Fruit fly (Drosophila melanogaster) whole organism, pupa: ENCODE results near the gene CG17010.

ENCODE experiments used
- CG10348 ChIP-seq: fragments of 200-800 bp; sonication (Bioruptor generic); IDR thresholded peaks from 2 replicates; pipeline ENCODE4 v1.3.6; 2022; ENCODE audit warnings: missing biosample characterization, missing genetic modification characterization
- CG13204 ChIP-seq: fragments of 200-800 bp; sonication (Bioruptor generic); optimal IDR thresholded peaks from 2 replicates; lab custom pipeline; 2018; ENCODE audit warnings: missing biosample characterization, mild to moderate bottlenecking, missing genetic modification characterization, moderate library complexity
- CG15710 ChIP-seq: fragments of 200-800 bp; sonication (Bioruptor generic); optimal IDR thresholded peaks from 2 replicates; lab custom pipeline; 2018; ENCODE audit warnings: missing biosample characterization, mild to moderate bottlenecking, missing genetic modification characterization, moderate library complexity
- CG34367 ChIP-seq: fragments of 200-800 bp; sonication (Bioruptor generic); optimal IDR thresholded peaks from 2 replicates; lab custom pipeline; 2018; ENCODE audit warnings: missing biosample characterization, mild to moderate bottlenecking, missing genetic modification characterization
- CG4496 ChIP-seq: fragments of 200-800 bp; sonication (Bioruptor generic); IDR thresholded peaks from 3 replicates; pipeline ENCODE4 v1.3.6; 2022; ENCODE audit warnings: missing biosample characterization, missing genetic modification characterization
- CG8159 ChIP-seq: fragments of 200-800 bp; sonication (Bioruptor generic); optimal IDR thresholded peaks from 3 replicates; lab custom pipeline; 2018; ENCODE audit warnings: missing biosample characterization, mild to moderate bottlenecking, missing genetic modification characterization, moderate library complexity
- CG8301 ChIP-seq: fragments of 200-800 bp; sonication (Bioruptor generic); optimal IDR thresholded peaks from 2 replicates; lab custom pipeline; 2018; ENCODE audit warnings: missing biosample characterization, mild to moderate bottlenecking, missing genetic modification characterization
- EcR ChIP-seq: fragments of 200-800 bp; sonication (Bioruptor generic); optimal IDR thresholded peaks from 3 replicates; lab custom pipeline; 2019; ENCODE audit warnings: missing biosample characterization, missing genetic modification characterization, mild to moderate bottlenecking, moderate library complexity, missing genetic modification reagents
- Pif1B ChIP-seq: fragments of 200-800 bp; sonication (Bioruptor generic); optimal IDR thresholded peaks from 3 replicates; lab custom pipeline; 2016; ENCODE audit warnings: missing biosample characterization, missing genetic modification characterization
- fd96Ca ChIP-seq: fragments of 200-800 bp; sonication (Bioruptor generic); IDR thresholded peaks from 3 replicates; pipeline ENCODE4 v1.3.6; 2022; ENCODE audit warnings: missing biosample characterization, missing genetic modification characterization
- rn ChIP-seq: fragments of 200-800 bp; sonication (Bioruptor generic); IDR thresholded peaks from 2 replicates; pipeline ENCODE4 v1.3.6; 2022; ENCODE audit warnings: missing biosample characterization, missing genetic modification characterization

DNA sequence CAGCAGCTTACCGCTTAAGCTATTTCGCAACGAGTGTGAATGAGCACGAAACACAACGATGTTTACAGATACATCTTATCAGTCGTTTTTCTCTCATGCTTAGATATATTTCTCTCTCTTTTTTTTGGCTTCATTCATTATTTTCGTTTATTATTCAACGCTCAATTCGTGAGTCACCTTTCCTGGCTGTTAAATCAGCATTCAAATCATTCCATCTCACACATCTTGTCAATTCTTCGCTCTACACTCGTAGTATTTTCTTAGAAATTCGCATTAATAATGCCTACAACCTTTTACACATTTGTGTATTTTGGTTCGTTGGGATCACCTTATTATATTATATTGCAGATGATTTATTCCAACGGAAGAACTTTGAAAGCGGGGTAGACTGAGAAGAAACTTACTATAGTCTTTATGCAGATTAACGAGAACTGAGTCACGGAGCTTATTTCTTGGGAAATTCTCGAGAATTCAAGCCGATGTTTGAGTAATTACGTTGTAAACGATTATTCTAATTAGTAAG, 48.4 kb downstream of the CG17010 start:
- no peak for TF ChIP-seq CG34367 (tag; lab: Kevin White, UChicago)
- no peak for TF ChIP-seq Pif1B (GFP tag; lab: Kevin White, UChicago)
- no peak for TF ChIP-seq CG15710 (tag; lab: Kevin White, UChicago)
- TF ChIP-seq EcR (GFP tag; lab: Kevin White, UChicago): no peak
- TF ChIP-seq CG8301 (tag; lab: Kevin White, UChicago): no peak
- no peak for TF ChIP-seq CG4496 (GFP tag; lab: Robert Waterston, UW)
- no peak for TF ChIP-seq rn
- no peak for TF ChIP-seq CG10348 (GFP tag; lab: Robert Waterston, UW)
- no peak for TF ChIP-seq CG13204 (GFP tag; lab: Kevin White, UChicago)
- no peak for TF ChIP-seq CG8159 (tag; lab: Kevin White, UChicago)
- TF ChIP-seq fd96Ca (GFP tag; lab: Robert Waterston, UW): no peak
